Fruit fly (Drosophila melanogaster): Measurements from ENCODE around the gene CG16853.
A peak's percentile ranks its signal among the peaks of the same experiment; 100 is the strongest.

The CG16853 gene

DNA sequence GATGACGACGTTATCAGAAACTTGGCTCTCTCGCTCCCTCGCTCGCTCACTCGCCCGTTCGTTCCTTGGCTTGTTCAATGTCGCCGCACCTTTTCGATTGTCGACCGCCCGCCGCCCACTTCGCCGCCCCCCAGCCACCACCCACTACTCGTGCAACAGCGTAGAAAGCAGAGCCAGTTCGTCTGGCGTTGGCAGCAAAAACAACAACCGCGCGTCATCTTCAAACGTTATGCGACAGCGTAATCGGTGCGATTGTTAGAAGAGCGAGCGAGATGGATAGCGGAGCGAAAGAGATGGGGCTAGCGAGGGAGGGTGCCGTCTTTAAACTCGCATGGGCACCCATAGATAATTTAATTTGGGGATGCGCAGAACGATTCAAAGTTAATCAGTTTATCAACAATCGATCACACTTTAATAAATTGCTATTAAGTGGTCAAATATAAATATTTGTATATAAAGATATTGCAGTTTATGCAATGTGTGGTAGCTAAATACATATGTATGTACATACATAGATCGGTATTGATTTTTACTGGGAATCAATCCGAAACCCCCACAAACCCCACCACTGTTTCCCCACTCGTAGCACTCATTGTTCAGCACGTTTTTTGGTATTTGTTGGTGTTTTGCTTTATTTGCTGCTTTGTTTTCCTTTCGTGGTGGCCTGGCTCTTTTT, 27.7 kb upstream of the CG16853 start (continued):
- TF ChIP-seq CG9139 (GFP tag; optimal IDR thresholded peaks at IDR 0.05) (no peak), Hr38 (GFP tag; optimal IDR thresholded peaks at IDR 0.05) (no peak), Eip75B (GFP tag; optimal IDR thresholded peaks at IDR 0.05) (no peak), pdm3 (GFP tag; optimal IDR thresholded peaks at IDR 0.05) (peak; percentile 68), CG6854 (GFP tag; optimal IDR thresholded peaks at IDR 0.05) (peak; percentile 39), Lpt (GFP tag; optimal IDR thresholded peaks at IDR 0.05) (peak; percentile 34), CG11762 (GFP tag; optimal IDR thresholded peaks at IDR 0.05; ENCODE audit: insufficient read depth) (peak; percentile 47), eg (GFP tag; IDR thresholded peaks at IDR 0.05) (peak; percentile 58), CG4318 (GFP tag; optimal IDR thresholded peaks at IDR 0.05) (peak; percentile 75), CG6808 (GFP tag; optimal IDR thresholded peaks at IDR 0.05) (no peak), ss (GFP tag; optimal IDR thresholded peaks at IDR 0.05) (no peak), dac (GFP tag; optimal IDR thresholded peaks at IDR 0.05) (peak; percentile 29), CG10631 (GFP tag; optimal IDR thresholded peaks at IDR 0.05) (peak; percentile 40), fd59A (GFP tag; optimal IDR thresholded peaks at IDR 0.05) (no peak), CG11294 (GFP tag; IDR thresholded peaks at IDR 0.05) (peak; percentile 66; the same call in 1 of the 2 replicates), topi (GFP tag; optimal IDR thresholded peaks at IDR 0.05) (peak; percentile 55), net (GFP tag; optimal IDR thresholded peaks at IDR 0.05) (no peak), CG7368 (GFP tag; optimal IDR thresholded peaks at IDR 0.05) (peak; percentile 22), Hr39 (GFP tag; optimal IDR thresholded peaks at IDR 0.05) (peak; percentile 62), Gug (GFP tag; IDR thresholded peaks at IDR 0.05) (no peak), Ets21C (GFP tag; optimal IDR thresholded peaks at IDR 0.05) (peak; percentile 63), lz (GFP tag; optimal IDR thresholded peaks at IDR 0.05) (peak; percentile 87), Sox15 (GFP tag; optimal IDR thresholded peaks at IDR 0.05) (peak; percentile 67), fd85E (GFP tag; optimal IDR thresholded peaks at IDR 0.05) (no peak), Blimp-1 (GFP tag; optimal IDR thresholded peaks at IDR 0.05) (peak; percentile 6), CG10669 (GFP tag; optimal IDR thresholded peaks at IDR 0.05) (no peak), CG11902 (GFP tag; optimal IDR thresholded peaks at IDR 0.05) (peak; percentile 7)

DNA sequence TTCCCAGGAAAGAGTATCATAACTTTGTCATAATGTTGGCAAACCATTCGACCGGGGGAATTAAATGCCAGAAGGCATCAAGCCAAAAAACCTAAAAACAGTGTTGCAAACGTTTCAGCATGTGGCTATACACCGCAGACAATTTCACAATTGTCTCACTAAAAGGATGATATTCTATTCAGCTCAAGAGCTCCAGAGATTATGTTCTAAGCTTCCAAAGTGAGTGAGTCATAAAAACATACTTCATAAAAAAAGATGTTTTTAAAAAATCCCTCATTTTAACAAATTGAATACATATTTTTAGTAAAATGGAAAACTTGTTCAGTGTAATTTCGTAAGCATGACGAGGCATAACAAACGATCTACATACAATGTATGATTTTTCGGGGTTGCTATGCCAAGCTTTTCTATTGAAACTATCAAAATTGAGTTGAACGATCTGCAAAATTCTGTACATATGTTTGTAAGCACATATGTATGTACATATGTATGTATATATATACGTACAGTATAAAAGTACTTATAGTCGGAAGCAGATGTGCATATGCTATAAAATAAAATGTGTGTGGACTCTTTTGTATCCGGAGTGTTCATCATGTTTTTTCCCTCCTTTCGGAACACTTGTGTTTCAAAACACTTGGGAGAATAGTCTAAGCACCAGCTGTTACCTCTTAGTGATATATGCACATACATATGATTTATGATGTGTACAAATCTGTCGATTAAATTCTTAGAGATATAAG, 27.0 kb upstream of the CG16853 start:
- TF ChIP-seq eg (GFP tag; IDR thresholded peaks at IDR 0.05): peak; percentile 70
- no peak for TF ChIP-seq CG6808 (GFP tag; optimal IDR thresholded peaks at IDR 0.05)
- peak; percentile 59 for TF ChIP-seq dsx (GFP tag; optimal IDR thresholded peaks at IDR 0.05; ENCODE audit: poor library complexity, severe bottlenecking)
- peak; percentile 78 for TF ChIP-seq CG6163 (GFP tag; IDR thresholded peaks at IDR 0.05)
- TF ChIP-seq CG15336 (GFP tag; IDR thresholded peaks at IDR 0.05): peak; percentile 9; the same call in 1 of the 2 replicates
- TF ChIP-seq CG9139 (GFP tag; optimal IDR thresholded peaks at IDR 0.05): no peak
- TF ChIP-seq Eip75B (GFP tag; optimal IDR thresholded peaks at IDR 0.05): peak; percentile 22
- no peak for TF ChIP-seq salr (GFP tag; optimal IDR thresholded peaks at IDR 0.05)
- no peak for TF ChIP-seq achi (GFP tag; optimal IDR thresholded peaks at IDR 0.05)
- peak; percentile 64 for TF ChIP-seq CG3919 (GFP tag; optimal IDR thresholded peaks at IDR 0.05)
- TF ChIP-seq esn (GFP tag; optimal IDR thresholded peaks at IDR 0.05): no peak
- peak; percentile 27 for TF ChIP-seq CG7368 (GFP tag; optimal IDR thresholded peaks at IDR 0.05)
- peak; percentile 44 for TF ChIP-seq Hr39 (GFP tag; optimal IDR thresholded peaks at IDR 0.05)
- TF ChIP-seq Hr38 (GFP tag; optimal IDR thresholded peaks at IDR 0.05): no peak
- peak; percentile 10 for TF ChIP-seq CG3032 (tag; optimal IDR thresholded peaks at IDR 0.05)
- peak; percentile 44 for TF ChIP-seq topi (GFP tag; optimal IDR thresholded peaks at IDR 0.05)
- no peak for TF ChIP-seq CG31627 (GFP tag; optimal IDR thresholded peaks at IDR 0.05)
- TF ChIP-seq cyc (GFP tag; optimal IDR thresholded peaks at IDR 0.05): peak; percentile 55
- TF ChIP-seq ss (GFP tag; optimal IDR thresholded peaks at IDR 0.05): no peak
- TF ChIP-seq Eip78C (GFP tag): peak; percentile 79
- no peak for TF ChIP-seq fkh (GFP tag; optimal IDR thresholded peaks at IDR 0.05)
- TF ChIP-seq Hr4 (GFP tag; optimal IDR thresholded peaks at IDR 0.05): peak; percentile 24
- TF ChIP-seq Lpt (GFP tag; optimal IDR thresholded peaks at IDR 0.05): no peak
- TF ChIP-seq Eip93F (GFP tag; optimal IDR thresholded peaks at IDR 0.05): no peak
- peak; percentile 15 for TF ChIP-seq spab (GFP tag; optimal IDR thresholded peaks at IDR 0.05)
- TF ChIP-seq CG8119 (GFP tag; IDR thresholded peaks at IDR 0.05): 0 out of 3 replicates have a peak, but pooled peaks have one; percentile 9
- TF ChIP-seq Ets96B (tag; optimal IDR thresholded peaks at IDR 0.05): peak; percentile 37
- TF ChIP-seq CG10669 (GFP tag; optimal IDR thresholded peaks at IDR 0.05): peak; percentile 38
- TF ChIP-seq CG11294 (GFP tag; IDR thresholded peaks at IDR 0.05): peak; percentile 10; the same call in 1 of the 2 replicates
- TF ChIP-seq svp (GFP tag): peak; percentile 52
